Worm (Caenorhabditis elegans) whole organism, L1 larva: Measurements from ENCODE around the gene C09F5.1.
A peak's percentile ranks its signal among the peaks of the same experiment; 100 is the strongest.

Source experiments
- C34B4.2 ChIP-seq: sonication (generic microtip); optimal IDR thresholded peaks from 2 replicates; lab custom pipeline; 2017; ENCODE audit warnings: mild to moderate bottlenecking, missing genetic modification characterization, missing compliant biosample characterization
- F16B12.6 ChIP-seq: fragments of 150-350 bp; optimal IDR thresholded peaks from 2 replicates; lab custom pipeline; 2014; ENCODE audit warnings: missing biosample characterization, missing genetic modification characterization
- Y116A8C.19 ChIP-seq: sonication (generic microtip); optimal IDR thresholded peaks from 2 replicates; lab custom pipeline; 2016; ENCODE audit warnings: missing compliant biosample characterization, missing genetic modification characterization, borderline replicate concordance
- aha-1 ChIP-seq: fragments of 150-350 bp; optimal IDR thresholded peaks from 2 replicates; lab custom pipeline; 2014; ENCODE audit warnings: missing biosample characterization, missing genetic modification characterization
- alr-1 ChIP-seq: fragments of 200-800 bp; sonication (Bioruptor generic); optimal IDR thresholded peaks from 2 replicates; lab custom pipeline; 2018; ENCODE audit warnings: borderline replicate concordance, mild to moderate bottlenecking, missing genetic modification characterization, missing compliant biosample characterization
- aly-2 ChIP-seq: fragments of 150-350 bp; optimal IDR thresholded peaks from 2 replicates; lab custom pipeline; 2014; ENCODE audit warnings: missing biosample characterization, missing genetic modification characterization
- ama-1 ChIP-seq: fragments of 150-350 bp; optimal IDR thresholded peaks from 2 replicates; lab custom pipeline; 2014
- ceh-8 ChIP-seq: fragments of 200-800 bp; sonication (Bioruptor generic); optimal IDR thresholded peaks from 2 replicates; lab custom pipeline; 2018; ENCODE audit warnings: mild to moderate bottlenecking, missing genetic modification characterization, moderate library complexity, missing compliant biosample characterization
- ces-1 ChIP-seq: fragments of 150-350 bp; optimal IDR thresholded peaks from 2 replicates; lab custom pipeline; 2014; ENCODE audit warnings: missing biosample characterization, missing genetic modification reagents, missing genetic modification characterization
- dpl-1 ChIP-seq, 3 experiments: fragments of 150-350 bp in 2 of 3; sonication (generic microtip) in 1 of 3; optimal IDR thresholded peaks; 2 replicates each; lab custom pipeline; 2014 to 2017; ENCODE audit warnings: missing biosample characterization in 3 of 3, missing genetic modification characterization in 3 of 3, missing genetic modification reagents in 3 of 3
- dsc-1 ChIP-seq: sonication (generic microtip); optimal IDR thresholded peaks from 2 replicates; lab custom pipeline; 2016; ENCODE audit warnings: mild to moderate bottlenecking, missing genetic modification characterization, missing compliant biosample characterization
- efl-1 ChIP-seq, 4 experiments: fragments of 150-350 bp; optimal IDR thresholded peaks in 3 of 4; peaks in 1 of 4; 1 replicate in 1 of 4; 2 replicates in 3 of 4; lab custom pipeline; 2014; ENCODE audit warnings: missing biosample characterization in 2 of 4, missing genetic modification characterization in 2 of 4, missing genetic modification reagents in 2 of 4
- efl-3 ChIP-seq: fragments of 200-800 bp; sonication (Bioruptor generic); optimal IDR thresholded peaks from 2 replicates; lab custom pipeline; 2018; ENCODE audit warnings: mild to moderate bottlenecking, missing genetic modification characterization, missing compliant biosample characterization
- elt-2 ChIP-seq: sonication (generic microtip); optimal IDR thresholded peaks from 2 replicates; lab custom pipeline; 2016; ENCODE audit warnings: missing genetic modification characterization, mild to moderate bottlenecking, inconsistent platforms, missing compliant biosample characterization, missing genetic modification reagents
- elt-3 ChIP-seq, 6 experiments: fragments of 150-350 bp in 1 of 6; sonication (generic microtip); optimal IDR thresholded peaks; 2 replicates each; lab custom pipeline; 2017 to 2018; ENCODE audit warnings: missing biosample characterization in 6 of 6, missing genetic modification characterization in 6 of 6, inconsistent platforms in 1 of 6
- fkh-10 ChIP-seq: sonication (generic microtip); optimal IDR thresholded peaks from 2 replicates; lab custom pipeline; 2017; ENCODE audit warnings: missing biosample characterization, missing genetic modification reagents, missing genetic modification characterization
- hpl-2 ChIP-seq: fragments of 150-350 bp; optimal IDR thresholded peaks from 2 replicates; lab custom pipeline; 2014; ENCODE audit warnings: missing biosample characterization, missing genetic modification reagents, missing genetic modification characterization
- irx-1 ChIP-seq: sonication (generic microtip); optimal IDR thresholded peaks from 2 replicates; lab custom pipeline; 2016; ENCODE audit warnings: missing genetic modification characterization, missing compliant biosample characterization
- isw-1 ChIP-seq: fragments of 200-800 bp; sonication (Bioruptor generic); IDR thresholded peaks from 2 replicates; pipeline ENCODE4 v1.3.6; 2022; ENCODE audit warnings: missing genetic modification characterization, missing compliant biosample characterization
- lin-15B ChIP-seq: fragments of 150-350 bp; sonication (generic microtip); optimal IDR thresholded peaks from 3 replicates; lab custom pipeline; 2014; ENCODE audit warnings: missing biosample characterization, missing genetic modification characterization
- lin-35 ChIP-seq, 2 experiments: fragments of 150-350 bp; optimal IDR thresholded peaks; 2 replicates each; lab custom pipeline; 2014; ENCODE audit warnings: missing biosample characterization in 2 of 2, missing genetic modification characterization in 2 of 2, missing genetic modification reagents in 2 of 2
- lir-3 ChIP-seq: sonication (generic microtip); optimal IDR thresholded peaks from 2 replicates; lab custom pipeline; 2016; ENCODE audit warnings: mild to moderate bottlenecking, missing genetic modification characterization, moderate library complexity, missing compliant biosample characterization; ENCODE audit not compliant: poor library complexity
- mab-9 ChIP-seq: fragments of 200-800 bp; sonication (Bioruptor generic); IDR thresholded peaks from 2 replicates; pipeline ENCODE4 v1.3.6; 2022; ENCODE audit warnings: missing genetic modification reagents, missing genetic modification characterization, missing compliant biosample characterization
- mdl-1 ChIP-seq, 2 experiments: fragments of 150-350 bp; optimal IDR thresholded peaks; 2 replicates each; lab custom pipeline; 2014 to 2017; ENCODE audit warnings: missing biosample characterization in 2 of 2, missing genetic modification characterization in 2 of 2, inconsistent platforms in 1 of 2
- mef-2 ChIP-seq: fragments of 150-350 bp; optimal IDR thresholded peaks from 2 replicates; lab custom pipeline; 2014; ENCODE audit warnings: missing biosample characterization, missing genetic modification characterization
- mep-1 ChIP-seq: fragments of 150-350 bp; optimal IDR thresholded peaks from 2 replicates; lab custom pipeline; 2014; ENCODE audit warnings: missing biosample characterization, missing genetic modification characterization
- nhr-11 ChIP-seq: fragments of 150-350 bp; optimal IDR thresholded peaks from 2 replicates; lab custom pipeline; 2014; ENCODE audit warnings: missing biosample characterization, missing genetic modification characterization
- nhr-20 ChIP-seq: sonication (generic microtip); optimal IDR thresholded peaks from 2 replicates; lab custom pipeline; 2016; ENCODE audit warnings: mild to moderate bottlenecking, missing genetic modification characterization, missing compliant biosample characterization
- nhr-237 ChIP-seq: fragments of 150-350 bp; optimal IDR thresholded peaks from 2 replicates; lab custom pipeline; 2014; ENCODE audit warnings: missing biosample characterization, missing genetic modification characterization
- nhr-28 ChIP-seq: fragments of 150-350 bp; optimal IDR thresholded peaks from 2 replicates; lab custom pipeline; 2014; ENCODE audit warnings: missing biosample characterization, missing genetic modification characterization
- nhr-47 ChIP-seq: sonication (generic microtip); optimal IDR thresholded peaks from 2 replicates; lab custom pipeline; 2016; ENCODE audit warnings: mild to moderate bottlenecking, missing genetic modification characterization, moderate library complexity, missing compliant biosample characterization
- nhr-76 ChIP-seq: sonication (generic microtip); optimal IDR thresholded peaks from 2 replicates; lab custom pipeline; 2017; ENCODE audit warnings: missing biosample characterization, missing genetic modification characterization
- nhr-84 ChIP-seq: sonication (generic microtip); optimal IDR thresholded peaks from 2 replicates; lab custom pipeline; 2017; ENCODE audit warnings: missing biosample characterization, missing genetic modification characterization
- nhr-85 ChIP-seq: sonication (generic microtip); peaks from one replicate; lab custom pipeline; 2016; ENCODE audit warnings: missing genetic modification characterization, inconsistent platforms, missing compliant biosample characterization
- nhr-90 ChIP-seq: sonication (generic microtip); optimal IDR thresholded peaks from 2 replicates; lab custom pipeline; 2016; ENCODE audit warnings: mild to moderate bottlenecking, missing genetic modification characterization, missing compliant biosample characterization; ENCODE audit not compliant: poor library complexity
- pag-3 ChIP-seq: sonication (generic microtip); optimal IDR thresholded peaks from 2 replicates; lab custom pipeline; 2017; ENCODE audit warnings: missing genetic modification characterization, mild to moderate bottlenecking, missing compliant biosample characterization, antibody characterized with exemption, borderline replicate concordance; ENCODE audit not compliant: insufficient read depth
- rnt-1 ChIP-seq: sonication (generic microtip); optimal IDR thresholded peaks from 2 replicates; lab custom pipeline; 2016; ENCODE audit warnings: mild to moderate bottlenecking, missing genetic modification characterization, moderate library complexity, missing compliant biosample characterization
- skn-1 ChIP-seq: fragments of 150-350 bp; optimal IDR thresholded peaks from 2 replicates; lab custom pipeline; 2014; ENCODE audit warnings: missing biosample characterization, missing genetic modification characterization
- snpc-4 ChIP-seq: fragments of 150-350 bp; optimal IDR thresholded peaks from 2 replicates; lab custom pipeline; 2014; ENCODE audit warnings: missing biosample characterization, missing genetic modification characterization
- sptf-1 ChIP-seq: fragments of 150-350 bp; optimal IDR thresholded peaks from 2 replicates; lab custom pipeline; 2014; ENCODE audit warnings: missing biosample characterization, missing genetic modification characterization
- sup-37 ChIP-seq: fragments of 200-800 bp; sonication (Bioruptor generic); optimal IDR thresholded peaks from 2 replicates; lab custom pipeline; 2018; ENCODE audit warnings: mild to moderate bottlenecking, missing genetic modification characterization, missing compliant biosample characterization
- swsn-7 ChIP-seq: sonication (generic microtip); optimal IDR thresholded peaks from 2 replicates; lab custom pipeline; 2016; ENCODE audit warnings: missing genetic modification characterization, missing compliant biosample characterization
- tbx-2 ChIP-seq: sonication (generic microtip); optimal IDR thresholded peaks from 2 replicates; lab custom pipeline; 2016; ENCODE audit warnings: missing genetic modification characterization, missing compliant biosample characterization
- unc-30 ChIP-seq: sonication (generic microtip); optimal IDR thresholded peaks from 2 replicates; lab custom pipeline; 2017; ENCODE audit warnings: missing biosample characterization, missing genetic modification characterization
- unc-86 ChIP-seq: sonication (generic microtip); optimal IDR thresholded peaks from 2 replicates; lab custom pipeline; 2016; ENCODE audit warnings: missing genetic modification characterization, missing compliant biosample characterization
- xbp-1 ChIP-seq: sonication (generic microtip); optimal IDR thresholded peaks from 2 replicates; lab custom pipeline; 2016; ENCODE audit warnings: missing genetic modification characterization, missing compliant biosample characterization
- zag-1 ChIP-seq: fragments of 150-350 bp; optimal IDR thresholded peaks from 2 replicates; lab custom pipeline; 2014; ENCODE audit warnings: missing biosample characterization, missing genetic modification characterization
- zip-4 ChIP-seq: fragments of 200-800 bp; sonication (Bioruptor generic); optimal IDR thresholded peaks from 2 replicates; lab custom pipeline; 2018; ENCODE audit warnings: mild to moderate bottlenecking, missing genetic modification characterization, moderate library complexity, missing compliant biosample characterization
- ztf-11 ChIP-seq, 2 experiments: sonication (generic microtip); optimal IDR thresholded peaks; 2 replicates each; lab custom pipeline; 2016 to 2017; ENCODE audit warnings: missing genetic modification characterization in 2 of 2, missing biosample characterization in 1 of 2, missing compliant biosample characterization in 1 of 2
- ztf-4 ChIP-seq: fragments of 150-350 bp; optimal IDR thresholded peaks from 2 replicates; lab custom pipeline; 2014; ENCODE audit warnings: missing biosample characterization, missing genetic modification characterization

Gene C09F5.1

DNA sequence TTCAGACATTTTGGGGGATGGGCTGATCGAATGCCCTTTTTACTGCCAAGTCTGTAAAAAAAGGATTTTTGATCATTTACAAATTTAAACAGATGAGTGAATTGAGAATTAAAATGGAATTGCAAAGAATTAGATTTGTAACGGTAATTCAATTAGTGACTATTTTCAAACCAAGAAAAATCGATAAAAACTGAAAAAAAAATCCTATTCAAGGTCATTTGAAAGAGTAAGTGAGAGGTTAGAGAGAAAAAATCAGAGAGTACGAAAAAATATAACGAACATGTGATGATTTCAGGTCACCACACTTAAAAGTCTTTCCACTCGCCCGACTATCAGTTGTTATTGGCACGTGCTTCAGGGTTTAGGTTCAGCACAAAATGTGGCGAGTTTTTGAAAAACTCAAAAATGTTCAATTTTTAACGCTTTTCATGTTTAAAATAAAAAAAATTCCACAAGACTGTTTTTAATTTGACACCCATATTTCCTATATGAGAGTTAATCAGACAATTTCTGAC, 38.2 kb upstream of the C09F5.1 start, which contains the start of gene T19C3.4 (continued):
- TF ChIP-seq irx-1, result no peak
- TF ChIP-seq fkh-10 (GFP tag; lab: Kevin White, UChicago), result no peak
- peak in 1 of 2 experiments; percentile 52 for TF ChIP-seq lin-35 (GFP tag; optimal IDR thresholded peaks at IDR 0.05; lab: Kevin White, UChicago)
- no peak for TF ChIP-seq lir-3

DNA sequence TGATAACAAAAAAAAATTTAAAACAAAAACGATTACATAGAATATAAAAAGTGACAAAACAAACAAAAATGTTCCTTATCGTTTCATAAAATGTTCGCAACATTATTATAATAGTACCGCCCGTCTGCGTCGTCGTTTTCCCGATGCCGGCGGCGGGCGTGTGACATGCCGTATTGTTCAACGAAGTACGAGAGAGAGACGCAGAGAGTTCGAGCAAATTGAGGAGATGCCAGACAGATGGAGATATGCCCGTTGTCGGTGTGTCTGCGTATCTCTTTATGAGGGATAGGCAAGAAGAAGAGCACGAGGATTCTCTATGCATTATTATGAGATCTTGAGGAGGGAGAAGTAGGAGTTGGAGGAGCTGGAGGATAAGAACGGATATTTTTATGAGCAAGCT, 34.8 kb upstream of the C09F5.1 start:
- peak; percentile 65 for TF ChIP-seq snpc-4 (tag; lab: Kevin White, UChicago)
- TF ChIP-seq rnt-1 (tag; lab: Kevin White, UChicago), result peak; percentile 85
- TF ChIP-seq nhr-20 (tag; lab: Kevin White, UChicago), result peak; percentile 91
- no peak for TF ChIP-seq efl-3 (GFP tag; lab: Kevin White, UChicago)
- TF ChIP-seq lin-15B (tag; lab: Kevin White, UChicago), result peak; percentile 43
- TF ChIP-seq ceh-8 (GFP tag; lab: Kevin White, UChicago), result peak; percentile 78
- TF ChIP-seq mdl-1 (tag; optimal IDR thresholded peaks at IDR 0.05; lab: Kevin White, UChicago), result peak in 1 of 2 experiments; percentile 95
- no peak for TF ChIP-seq irx-1
- no peak for TF ChIP-seq unc-30
- TF ChIP-seq Y116A8C.19, result no peak
- peak; percentile 82 for TF ChIP-seq tbx-2 (tag; lab: Kevin White, UChicago)
- peak; percentile 61 for TF ChIP-seq nhr-237 (tag; lab: Kevin White, UChicago)
- TF ChIP-seq elt-2 (tag; lab: Kevin White, UChicago), result peak; percentile 81
- no peak for TF ChIP-seq nhr-84 (tag; lab: Kevin White, UChicago)
- peak; percentile 84 for TF ChIP-seq ztf-4 (tag; lab: Kevin White, UChicago)
- TF ChIP-seq F16B12.6 (tag; lab: Kevin White, UChicago), result no peak
- TF ChIP-seq mef-2, result peak; percentile 55
- peak; percentile 86 for TF ChIP-seq skn-1
- TF ChIP-seq alr-1 (tag; lab: Kevin White, UChicago), result no peak
- peak; percentile 5 for TF ChIP-seq hpl-2 (GFP tag; lab: Kevin White, UChicago)
- no peak for TF ChIP-seq ama-1 (lab: Kevin White, UChicago)
- TF ChIP-seq efl-1 (optimal IDR thresholded peaks at IDR 0.05; lab: Kevin White, UChicago), result peak; percentile 67 to 83
- peak; percentile 48 to 93 for TF ChIP-seq efl-1 (GFP tag; optimal IDR thresholded peaks at IDR 0.05 in 1 of 2; lab: Kevin White, UChicago)
- peak; percentile 66 for TF ChIP-seq fkh-10 (GFP tag; lab: Kevin White, UChicago)
- peak; percentile 64 for TF ChIP-seq isw-1 (GFP tag; lab: Robert Waterston, UW)
- no peak for TF ChIP-seq aha-1 (tag; lab: Kevin White, UChicago)
- no peak for TF ChIP-seq ces-1 (GFP tag; lab: Kevin White, UChicago)
- TF ChIP-seq nhr-90, result peak; percentile 72
- peak; percentile 32 to 65 (median 51) for TF ChIP-seq dpl-1 (GFP tag; optimal IDR thresholded peaks at IDR 0.05; lab: Kevin White, UChicago)
- TF ChIP-seq unc-86 (tag; lab: Kevin White, UChicago), result peak; percentile 75
- peak; percentile 28 for TF ChIP-seq sup-37 (GFP tag; lab: Kevin White, UChicago)
- no peak for TF ChIP-seq zip-4 (GFP tag; lab: Kevin White, UChicago)
- peak; percentile 86 for TF ChIP-seq pag-3 (tag; lab: Kevin White, UChicago)
- no peak; the same call in 1 of the 2 replicates for TF ChIP-seq mab-9
- peak; percentile 89 for TF ChIP-seq swsn-7 (tag; lab: Kevin White, UChicago)
- peak; percentile 74 for TF ChIP-seq C34B4.2 (tag; lab: Kevin White, UChicago)
- TF ChIP-seq nhr-28, result no peak
- TF ChIP-seq elt-3 (tag; optimal IDR thresholded peaks at IDR 0.05; lab: Kevin White, UChicago), result peak in 3 of 6 experiments; percentile 74 to 83 (median 78)
- peak; percentile 89 for TF ChIP-seq dsc-1 (tag; lab: Kevin White, UChicago)
- TF ChIP-seq nhr-47 (tag; lab: Kevin White, UChicago), result peak; percentile 83
- TF ChIP-seq zag-1 (tag; lab: Kevin White, UChicago), result no peak
- peak; percentile 95 for TF ChIP-seq mep-1
- TF ChIP-seq xbp-1 (tag; lab: Kevin White, UChicago), result peak; percentile 72
- peak in 1 of 2 experiments; percentile 15 for TF ChIP-seq ztf-11 (tag; optimal IDR thresholded peaks at IDR 0.05; lab: Kevin White, UChicago)
- no peak for TF ChIP-seq nhr-11
- TF ChIP-seq aly-2 (tag; lab: Kevin White, UChicago), result no peak
- TF ChIP-seq sptf-1 (tag; lab: Kevin White, UChicago), result no peak
- peak; percentile 85 for TF ChIP-seq nhr-85 (tag; lab: Kevin White, UChicago)
- TF ChIP-seq nhr-76 (tag; lab: Kevin White, UChicago), result no peak
